Worm (Caenorhabditis elegans) whole organism, young adult: Measurements from ENCODE around the gene F47G9.4.

Experiments used
- B0336.3 ChIP-seq: fragments of 200-800 bp; sonication (Bioruptor generic); IDR thresholded peaks from 2 replicates; pipeline ENCODE4 v1.3.6; 2022; ENCODE audit warnings: missing genetic modification characterization, missing compliant biosample characterization
- C17E4.6 ChIP-seq: fragments of 200-800 bp; sonication (Bioruptor generic); IDR thresholded peaks from 2 replicates; pipeline ENCODE4 v1.3.6; 2022; ENCODE audit warnings: missing genetic modification reagents, missing genetic modification characterization, missing compliant biosample characterization
- F23B12.7 ChIP-seq: sonication (generic microtip); optimal IDR thresholded peaks from 2 replicates; lab custom pipeline; 2017; ENCODE audit warnings: missing genetic modification characterization, mild to moderate bottlenecking, missing compliant biosample characterization, antibody characterized with exemption, moderate library complexity; ENCODE audit not compliant: insufficient read depth
- F33H1.4 ChIP-seq: fragments of 200-800 bp; sonication (Bioruptor generic); IDR thresholded peaks from 2 replicates; pipeline ENCODE4 v1.3.6; 2022; ENCODE audit warnings: missing genetic modification reagents, missing genetic modification characterization, missing compliant biosample characterization
- F37B4.10 ChIP-seq: fragments of 200-800 bp; sonication (Bioruptor generic); IDR thresholded peaks from 2 replicates; pipeline ENCODE4 v1.3.6; 2022; ENCODE audit warnings: missing genetic modification characterization, missing compliant biosample characterization
- Y53F4B.3 ChIP-seq: fragments of 200-800 bp; sonication (Bioruptor generic); IDR thresholded peaks from 2 replicates; pipeline ENCODE4 v1.3.6; 2022; ENCODE audit warnings: missing genetic modification reagents, missing genetic modification characterization, missing compliant biosample characterization
- Y79H2A.3 ChIP-seq: fragments of 200-800 bp; sonication (Bioruptor generic); conservative IDR thresholded peaks from 2 replicates; pipeline ENCODE4 v1.3.6; 2022; ENCODE audit warnings: missing genetic modification reagents, missing genetic modification characterization, missing compliant biosample characterization
- ZK185.1 ChIP-seq: sonication (generic microtip); optimal IDR thresholded peaks from 2 replicates; lab custom pipeline; 2016; ENCODE audit warnings: mild to moderate bottlenecking, missing genetic modification characterization, missing compliant biosample characterization; ENCODE audit not compliant: poor library complexity, severe bottlenecking
- aptf-2 ChIP-seq: fragments of 200-800 bp; sonication (Bioruptor generic); conservative IDR thresholded peaks from 2 replicates; pipeline ENCODE4 v1.3.6; 2022; ENCODE audit warnings: missing genetic modification reagents, missing genetic modification characterization, missing compliant biosample characterization
- attf-3 ChIP-seq: fragments of 200-800 bp; sonication (Bioruptor generic); conservative IDR thresholded peaks from 2 replicates; pipeline ENCODE4 v1.3.6; 2022; ENCODE audit warnings: missing genetic modification reagents, missing genetic modification characterization, missing compliant biosample characterization
- attf-5 ChIP-seq: fragments of 200-800 bp; sonication (Bioruptor generic); optimal IDR thresholded peaks from 2 replicates; lab custom pipeline; 2018; ENCODE audit warnings: mild to moderate bottlenecking, missing genetic modification characterization, missing compliant biosample characterization
- attf-6 ChIP-seq: fragments of 200-800 bp; sonication (Bioruptor generic); IDR thresholded peaks from 2 replicates; pipeline ENCODE4 v1.3.6; 2022; ENCODE audit warnings: missing genetic modification reagents, missing genetic modification characterization, missing compliant biosample characterization
- ceh-100 ChIP-seq: fragments of 200-800 bp; sonication (Bioruptor generic); IDR thresholded peaks from 2 replicates; pipeline ENCODE4 v1.3.6; 2022; ENCODE audit warnings: missing genetic modification reagents, missing genetic modification characterization, missing compliant biosample characterization
- ceh-27 ChIP-seq: fragments of 200-800 bp; sonication (Bioruptor generic); optimal IDR thresholded peaks from 2 replicates; lab custom pipeline; 2018; ENCODE audit warnings: mild to moderate bottlenecking, missing genetic modification characterization, moderate library complexity, missing compliant biosample characterization
- dox-1 ChIP-seq: fragments of 200-800 bp; sonication (Bioruptor generic); IDR thresholded peaks from 2 replicates; pipeline ENCODE4 v1.3.6; 2022; ENCODE audit warnings: missing genetic modification reagents, missing genetic modification characterization, missing compliant biosample characterization
- efl-1 ChIP-seq: fragments of 150-350 bp; optimal IDR thresholded peaks from 2 replicates; lab custom pipeline; 2014; ENCODE audit warnings: missing biosample characterization, missing genetic modification reagents, missing genetic modification characterization
- egl-44 ChIP-seq: fragments of 200-800 bp; sonication (Bioruptor generic); IDR thresholded peaks from 2 replicates; pipeline ENCODE4 v1.3.6; 2022; ENCODE audit warnings: missing genetic modification reagents, missing genetic modification characterization, missing compliant biosample characterization
- egrh-3 ChIP-seq: fragments of 200-800 bp; sonication (Bioruptor generic); IDR thresholded peaks from 2 replicates; pipeline ENCODE4 v1.3.6; 2022; ENCODE audit warnings: missing genetic modification reagents, missing genetic modification characterization, missing compliant biosample characterization
- fkh-3 ChIP-seq: sonication (generic microtip); optimal IDR thresholded peaks from 2 replicates; lab custom pipeline; 2016; ENCODE audit warnings: mild to moderate bottlenecking, missing genetic modification characterization, missing compliant biosample characterization
- hlh-26 ChIP-seq: fragments of 200-800 bp; sonication (Bioruptor generic); conservative IDR thresholded peaks from 2 replicates; pipeline ENCODE4 v1.3.6; 2022; ENCODE audit warnings: missing genetic modification reagents, missing genetic modification characterization, missing compliant biosample characterization
- hmg-1.2 ChIP-seq: fragments of 200-800 bp; sonication (Bioruptor generic); IDR thresholded peaks from 2 replicates; pipeline ENCODE4 v1.3.6; 2022; ENCODE audit warnings: missing genetic modification reagents, missing genetic modification characterization, missing compliant biosample characterization
- hsf-1 ChIP-seq: fragments of 200-800 bp; sonication (Bioruptor generic); IDR thresholded peaks from 2 replicates; pipeline ENCODE4 v1.3.6; 2022; ENCODE audit warnings: missing genetic modification reagents, missing genetic modification characterization, missing compliant biosample characterization
- lag-1 ChIP-seq: fragments of 200-800 bp; sonication (Bioruptor generic); IDR thresholded peaks from 2 replicates; pipeline ENCODE4 v1.3.6; 2022; ENCODE audit warnings: missing genetic modification reagents, missing genetic modification characterization, missing compliant biosample characterization
- let-607 ChIP-seq, 2 experiments: fragments of 200-800 bp in 1 of 2; sonication (Bioruptor generic) in 1 of 2; sonication (generic microtip) in 1 of 2; optimal IDR thresholded peaks; 2 replicates each; lab custom pipeline; 2016 to 2018; ENCODE audit warnings: mild to moderate bottlenecking in 2 of 2, missing compliant biosample characterization in 2 of 2, missing genetic modification characterization in 2 of 2, moderate library complexity in 2 of 2, missing genotype in 1 of 2
- lin-54 ChIP-seq: fragments of 200-800 bp; sonication (Bioruptor generic); optimal IDR thresholded peaks from 2 replicates; lab custom pipeline; 2018; ENCODE audit warnings: mild to moderate bottlenecking, missing genetic modification characterization, missing compliant biosample characterization
- lir-1 ChIP-seq: fragments of 200-800 bp; sonication (Bioruptor generic); conservative IDR thresholded peaks from 2 replicates; pipeline ENCODE4 v1.3.6; 2022; ENCODE audit warnings: missing genetic modification reagents, missing genetic modification characterization, missing compliant biosample characterization
- lsl-1 ChIP-seq: fragments of 200-800 bp; sonication (Bioruptor generic); optimal IDR thresholded peaks from 2 replicates; lab custom pipeline; 2018; ENCODE audit warnings: mild to moderate bottlenecking, missing genetic modification characterization, moderate library complexity, missing compliant biosample characterization
- madf-6 ChIP-seq: fragments of 200-800 bp; sonication (Bioruptor generic); IDR thresholded peaks from 2 replicates; pipeline ENCODE4 v1.3.6; 2022; ENCODE audit warnings: missing genetic modification reagents, missing genetic modification characterization, missing compliant biosample characterization
- mcd-1 ChIP-seq: fragments of 200-800 bp; sonication (Bioruptor generic); IDR thresholded peaks from 2 replicates; pipeline ENCODE4 v1.3.6; 2022; ENCODE audit warnings: missing genetic modification reagents, missing genetic modification characterization, missing compliant biosample characterization
- mel-28 ChIP-seq: sonication (generic microtip); optimal IDR thresholded peaks from 2 replicates; lab custom pipeline; 2016; ENCODE audit warnings: borderline replicate concordance, mild to moderate bottlenecking, missing genetic modification characterization, missing compliant biosample characterization
- nfya-2 ChIP-seq: fragments of 200-800 bp; sonication (Bioruptor generic); IDR thresholded peaks from 2 replicates; pipeline ENCODE4 v1.3.6; 2022; ENCODE audit warnings: missing genetic modification reagents, missing genetic modification characterization, missing compliant biosample characterization
- nfyb-1 ChIP-seq: fragments of 200-800 bp; sonication (Bioruptor generic); IDR thresholded peaks from 2 replicates; pipeline ENCODE4 v1.3.6; 2022; ENCODE audit warnings: missing genetic modification reagents, missing genetic modification characterization, missing compliant biosample characterization
- pbrm-1 ChIP-seq: fragments of 200-800 bp; sonication (Bioruptor generic); IDR thresholded peaks from 2 replicates; pipeline ENCODE4 v1.3.6; 2022; ENCODE audit warnings: missing genetic modification reagents, missing genetic modification characterization, missing compliant biosample characterization
- repo-1 ChIP-seq: sonication (generic microtip); optimal IDR thresholded peaks from 2 replicates; lab custom pipeline; 2017; ENCODE audit warnings: mild to moderate bottlenecking, missing genetic modification characterization, missing compliant biosample characterization
- rpc-1 ChIP-seq, 2 experiments: fragments of 150-350 bp in 1 of 2; sonication (generic microtip) in 1 of 2; optimal IDR thresholded peaks; 2 replicates each; lab custom pipeline; 2014 to 2018; ENCODE audit warnings: missing biosample characterization in 1 of 2, missing genetic modification characterization in 1 of 2, missing genetic modification reagents in 1 of 2, missing genotype in 1 of 2
- snpc-1.1 ChIP-seq: sonication (generic microtip); optimal IDR thresholded peaks from 2 replicates; lab custom pipeline; 2017; ENCODE audit warnings: missing genetic modification characterization, mild to moderate bottlenecking, missing compliant biosample characterization, antibody characterized with exemption, moderate library complexity, missing genotype, missing genetic modification reagents; ENCODE audit not compliant: insufficient read depth
- snpc-3.4 ChIP-seq: sonication (generic microtip); optimal IDR thresholded peaks from 2 replicates; lab custom pipeline; 2017; ENCODE audit warnings: missing genetic modification characterization, mild to moderate bottlenecking, missing compliant biosample characterization, antibody characterized with exemption, moderate library complexity, missing genotype, missing genetic modification reagents
- snpc-4 ChIP-seq, 5 experiments: fragments of 150-350 bp in 1 of 5; sonication (generic microtip) in 4 of 5; optimal IDR thresholded peaks; 2 replicates each; lab custom pipeline; 2014 to 2018; ENCODE audit warnings: missing genetic modification characterization in 5 of 5, missing biosample characterization in 3 of 5, antibody characterized with exemption in 2 of 5, mild to moderate bottlenecking in 2 of 5, missing compliant biosample characterization in 2 of 5, missing genotype in 2 of 5, moderate library complexity in 2 of 5, missing genetic modification reagents in 1 of 5
- tbp1 ChIP-seq: fragments of 200-800 bp; sonication (Bioruptor generic); optimal IDR thresholded peaks from 2 replicates; lab custom pipeline; 2018; ENCODE audit warnings: mild to moderate bottlenecking, missing genetic modification characterization, missing compliant biosample characterization
- tbx-9 ChIP-seq: sonication (generic microtip); optimal IDR thresholded peaks from 2 replicates; lab custom pipeline; 2016; ENCODE audit warnings: borderline replicate concordance, missing genetic modification characterization, inconsistent platforms, missing compliant biosample characterization
- tlf-1 ChIP-seq: fragments of 200-800 bp; sonication (Bioruptor generic); optimal IDR thresholded peaks from 2 replicates; lab custom pipeline; 2018; ENCODE audit warnings: mild to moderate bottlenecking, missing genetic modification characterization, missing compliant biosample characterization
- xnd-1 ChIP-seq: sonication (generic microtip); optimal IDR thresholded peaks from 2 replicates; lab custom pipeline; 2016; ENCODE audit warnings: missing genotype, missing genetic modification reagents, missing genetic modification characterization, missing compliant biosample characterization
- zim-3 ChIP-seq: sonication (generic microtip); optimal IDR thresholded peaks from 2 replicates; lab custom pipeline; 2017; ENCODE audit warnings: mild to moderate bottlenecking, missing genetic modification characterization, moderate library complexity, missing compliant biosample characterization
- ztf-18 ChIP-seq: sonication (generic microtip); optimal IDR thresholded peaks from 2 replicates; lab custom pipeline; 2016; ENCODE audit warnings: missing genotype, mild to moderate bottlenecking, missing genetic modification characterization, missing compliant biosample characterization
- ztf-28 ChIP-seq: fragments of 200-800 bp; sonication (Bioruptor generic); IDR thresholded peaks from 2 replicates; pipeline ENCODE4 v1.3.6; 2022; ENCODE audit warnings: missing genetic modification reagents, missing genetic modification characterization, missing compliant biosample characterization
- ztf-6 ChIP-seq: fragments of 200-800 bp; sonication (Bioruptor generic); IDR thresholded peaks from 2 replicates; pipeline ENCODE4 v1.3.6; 2022; ENCODE audit warnings: missing genetic modification reagents, missing genetic modification characterization, missing compliant biosample characterization

Gene F47G9.4

ce11 chrV:11326914-11327367 lies 5.3 kb upstream of the F47G9.4 start, which contains the start of gene tmed-10:
tmed-10 (minus strand) TSS chrV:11326964.
- TF ChIP-seq nfyb-1 (GFP tag; lab: Robert Waterston, UW) (peak; percentile 76), attf-6 (GFP tag; lab: Robert Waterston, UW) (0 out of 2 replicates have a peak, but pooled peaks have one; percentile 13), tlf-1 (GFP tag; lab: Kevin White, UChicago) (no peak), ztf-18 (peak; percentile 44), F37B4.10 (GFP tag; lab: Robert Waterston, UW) (no peak), lag-1 (no peak), lir-1 (GFP tag; lab: Robert Waterston, UW) (peak; percentile 70; the same call in 1 of the 2 replicates), snpc-3.4 (tag; lab: Kevin White, UChicago) (peak; percentile 41), hlh-26 (GFP tag; lab: Robert Waterston, UW) (no peak), egrh-3 (GFP tag; lab: Robert Waterston, UW) (0 out of 2 replicates have a peak, but pooled peaks have one; percentile 7), attf-5 (peak; percentile 76), Y53F4B.3 (GFP tag; lab: Robert Waterston, UW) (no peak), lin-54 (GFP tag; lab: Kevin White, UChicago) (peak; percentile 63), F23B12.7 (tag; lab: Kevin White, UChicago) (no peak), tbp1 (GFP tag; lab: Kevin White, UChicago) (peak; percentile 51), hsf-1 (no peak), B0336.3 (GFP tag; lab: Robert Waterston, UW) (no peak), ztf-28 (GFP tag; lab: Robert Waterston, UW) (no peak), snpc-4 (GFP tag; optimal IDR thresholded peaks at IDR 0.05; lab: Kevin White, UChicago) (peak; percentile 28), snpc-4 (tag; optimal IDR thresholded peaks at IDR 0.05; lab: Kevin White, UChicago) (peak in 3 of 4 experiments; percentile 27 to 72 (median 57)), fkh-3 (tag; lab: Kevin White, UChicago) (no peak), efl-1 (GFP tag; lab: Kevin White, UChicago) (peak; percentile 48), pbrm-1 (peak; percentile 84), attf-3 (GFP tag; lab: Robert Waterston, UW) (peak; percentile 46; the same call in 1 of the 2 replicates), xnd-1 (no peak), madf-6 (peak; percentile 76), rpc-1 (optimal IDR thresholded peaks at IDR 0.05; lab: Kevin White, UChicago) (no peak), rpc-1 (tag; optimal IDR thresholded peaks at IDR 0.05; lab: Kevin White, UChicago) (no peak), repo-1 (tag; lab: Kevin White, UChicago) (no peak), hmg-1.2 (GFP tag; lab: Robert Waterston, UW) (peak; percentile 77), ztf-6 (GFP tag; lab: Robert Waterston, UW) (peak; percentile 50; the same call in 1 of the 2 replicates), tbx-9 (no peak), snpc-1.1 (tag; lab: Kevin White, UChicago) (no peak), mcd-1 (GFP tag; lab: Robert Waterston, UW) (peak; percentile 96), egl-44 (GFP tag; lab: Robert Waterston, UW) (0 out of 2 replicates have a peak, but pooled peaks have one; percentile 24), C17E4.6 (GFP tag; lab: Robert Waterston, UW) (no peak), dox-1 (GFP tag; lab: Robert Waterston, UW) (peak; percentile 97), zim-3 (no peak), ZK185.1 (tag; lab: Kevin White, UChicago) (no peak), F33H1.4 (GFP tag; lab: Robert Waterston, UW) (peak; percentile 55), let-607 (tag; optimal IDR thresholded peaks at IDR 0.05; lab: Kevin White, UChicago) (peak; percentile 93 to 94), nfya-2 (GFP tag; lab: Robert Waterston, UW) (no peak), mel-28 (tag; lab: Kevin White, UChicago) (no peak), aptf-2 (GFP tag; lab: Robert Waterston, UW) (peak; percentile 62; the same call in 1 of the 2 replicates), ceh-100 (GFP tag; lab: Robert Waterston, UW) (peak; percentile 89), lsl-1 (GFP tag; lab: Kevin White, UChicago) (peak; percentile 64), ceh-27 (peak; percentile 15), Y79H2A.3 (GFP tag; lab: Robert Waterston, UW) (0 out of 2 replicates have a peak, but pooled peaks have one; percentile 37)
